Worm (Caenorhabditis elegans) whole organism, midembryonic: ENCODE measurements around the gene ftr-1.

Experiments
- cog-1 ChIP-seq: sonication (generic microtip); optimal IDR thresholded peaks from 2 replicates; lab custom pipeline; 2016; ENCODE audit warnings: missing genetic modification characterization, missing compliant biosample characterization
- tab-1 ChIP-seq: fragments of 200-800 bp; sonication (Bioruptor generic); IDR thresholded peaks from 2 replicates; pipeline ENCODE4 v1.3.6; 2022; ENCODE audit warnings: missing genetic modification characterization, missing compliant biosample characterization
- ztf-29 ChIP-seq: fragments of 200-800 bp; sonication (Bioruptor generic); IDR thresholded peaks from 2 replicates; pipeline ENCODE4 v1.3.6; 2022; ENCODE audit warnings: missing genetic modification reagents, missing genetic modification characterization, missing compliant biosample characterization

ce11 chrV:20171941-20172340, 24.8 kb upstream of the ftr-1 start, which contains the start of gene srw-39:
- TF ChIP-seq cog-1 (tag; lab: Kevin White, UChicago): no peak
- no peak for TF ChIP-seq ztf-29
- TF ChIP-seq tab-1: no peak
